Fruit fly (Drosophila melanogaster) whole organism, embryonic: ENCODE data around the gene Trm7-32.

Experiments used
- Ada2b ChIP-seq: fragments of 200-800 bp; sonication (Bioruptor generic); IDR thresholded peaks from 2 replicates; pipeline ENCODE4 v1.3.6; 2022; ENCODE audit warnings: missing biosample characterization, missing genetic modification characterization
- Aef1 ChIP-seq: fragments of 200-800 bp; sonication (Bioruptor generic); IDR thresholded peaks from 3 replicates; pipeline ENCODE4 v1.3.6; 2022; ENCODE audit warnings: missing biosample characterization, missing genetic modification characterization
- CG11456 ChIP-seq: fragments of 200-800 bp; sonication (Bioruptor generic); IDR thresholded peaks from 3 replicates; pipeline ENCODE4 v1.3.6; 2022; ENCODE audit warnings: missing biosample characterization, missing genetic modification characterization
- CG11560 ChIP-seq: fragments of 200-800 bp; sonication (Bioruptor generic); IDR thresholded peaks from 3 replicates; pipeline ENCODE4 v1.3.6; 2022; ENCODE audit warnings: missing biosample characterization, missing genetic modification characterization
- CG12236 ChIP-seq: fragments of 200-800 bp; sonication (Bioruptor generic); optimal IDR thresholded peaks from 2 replicates; lab custom pipeline; 2016; ENCODE audit warnings: missing biosample characterization, missing genetic modification characterization
- CG12391 ChIP-seq: fragments of 200-800 bp; sonication (Bioruptor generic); optimal IDR thresholded peaks from 3 replicates; lab custom pipeline; 2018; ENCODE audit warnings: missing biosample characterization, mild to moderate bottlenecking, missing genetic modification characterization, moderate library complexity
- CG13287 ChIP-seq: fragments of 200-800 bp; sonication (Bioruptor generic); IDR thresholded peaks from 2 replicates; pipeline ENCODE4 v1.3.6; 2022; ENCODE audit warnings: missing biosample characterization, missing genetic modification characterization; ENCODE audit not compliant: partially characterized antibody
- CG13775 ChIP-seq: fragments of 200-800 bp; sonication (Bioruptor generic); optimal IDR thresholded peaks from 3 replicates; lab custom pipeline; 2017; ENCODE audit warnings: missing biosample characterization, mild to moderate bottlenecking, missing genetic modification characterization
- CG14860 ChIP-seq: fragments of 200-800 bp; sonication (Bioruptor generic); IDR thresholded peaks from 3 replicates; pipeline ENCODE4 v1.3.6; 2022; ENCODE audit warnings: missing biosample characterization, missing genetic modification characterization; ENCODE audit not compliant: partially characterized antibody
- CG15011 ChIP-seq: fragments of 200-800 bp; sonication (Bioruptor generic); optimal IDR thresholded peaks from 3 replicates; lab custom pipeline; 2018; ENCODE audit warnings: missing biosample characterization, mild to moderate bottlenecking, missing genetic modification characterization
- CG16813 ChIP-seq: fragments of 200-800 bp; sonication (Bioruptor generic); IDR thresholded peaks from 3 replicates; pipeline ENCODE4 v1.3.6; 2022; ENCODE audit warnings: missing biosample characterization, missing genetic modification characterization; ENCODE audit not compliant: partially characterized antibody
- CG17802 ChIP-seq: fragments of 200-800 bp; sonication (Bioruptor generic); optimal IDR thresholded peaks from 2 replicates; lab custom pipeline; 2018; ENCODE audit warnings: missing biosample characterization, mild to moderate bottlenecking, missing genetic modification characterization, moderate library complexity
- CG2129 ChIP-seq: fragments of 200-800 bp; sonication (Bioruptor generic); IDR thresholded peaks from 2 replicates; pipeline ENCODE4 v1.3.6; 2022; ENCODE audit warnings: missing biosample characterization, missing genetic modification characterization; ENCODE audit not compliant: partially characterized antibody
- CG2712 ChIP-seq: fragments of 200-800 bp; optimal IDR thresholded peaks from 3 replicates; lab custom pipeline; 2019; ENCODE audit warnings: missing biosample characterization, mild to moderate bottlenecking, missing genetic modification characterization, moderate library complexity
- CG3847 ChIP-seq: fragments of 200-800 bp; sonication (Bioruptor generic); IDR thresholded peaks from 2 replicates; pipeline ENCODE4 v1.3.6; 2022; ENCODE audit warnings: missing biosample characterization, missing genetic modification characterization
- CG5953 ChIP-seq: fragments of 200-800 bp; sonication (Bioruptor generic); IDR thresholded peaks from 2 replicates; pipeline ENCODE4 v1.3.6; 2022; ENCODE audit warnings: missing biosample characterization, missing genetic modification characterization
- CG7786 ChIP-seq: fragments of 200-800 bp; sonication (Bioruptor generic); optimal IDR thresholded peaks from 2 replicates; lab custom pipeline; 2016; ENCODE audit warnings: missing biosample characterization, missing genetic modification characterization
- CG7987 ChIP-seq: fragments of 200-800 bp; sonication (Bioruptor generic); optimal IDR thresholded peaks from 2 replicates; lab custom pipeline; 2018; ENCODE audit warnings: missing biosample characterization, mild to moderate bottlenecking, missing genetic modification characterization, moderate library complexity
- CG8944 ChIP-seq: fragments of 200-800 bp; sonication (Bioruptor generic); optimal IDR thresholded peaks from 3 replicates; lab custom pipeline; 2016; ENCODE audit warnings: missing biosample characterization, missing genetic modification characterization
- CG9437 ChIP-seq: fragments of 200-800 bp; sonication (Bioruptor generic); optimal IDR thresholded peaks from 2 replicates; lab custom pipeline; 2018; ENCODE audit warnings: missing biosample characterization, mild to moderate bottlenecking, missing genetic modification characterization
- CG9797 ChIP-seq: fragments of 200-800 bp; sonication (Bioruptor generic); optimal IDR thresholded peaks from 3 replicates; lab custom pipeline; 2018; ENCODE audit warnings: missing biosample characterization, mild to moderate bottlenecking, missing genetic modification characterization
- Camta ChIP-seq: fragments of 200-800 bp; sonication (Bioruptor generic); optimal IDR thresholded peaks from 2 replicates; lab custom pipeline; 2016; ENCODE audit warnings: missing biosample characterization, missing genetic modification characterization
- CoRest ChIP-seq: fragments of 200-800 bp; sonication (Bioruptor generic); optimal IDR thresholded peaks from 3 replicates; lab custom pipeline; 2018; ENCODE audit warnings: missing biosample characterization, mild to moderate bottlenecking, missing genetic modification characterization, moderate library complexity
- CrebB ChIP-seq: fragments of 200-800 bp; sonication (Bioruptor generic); optimal IDR thresholded peaks from 3 replicates; lab custom pipeline; 2018; ENCODE audit warnings: missing biosample characterization, mild to moderate bottlenecking, missing genetic modification characterization
- D ChIP-seq, 2 experiments: fragments of 200-800 bp in 1 of 2; fragments of >200 bp in 1 of 2; sonication (Bioruptor generic) in 1 of 2; optimal IDR thresholded peaks; 2 replicates in 1 of 2; 3 replicates in 1 of 2; lab custom pipeline; 2017; ENCODE audit warnings: mild to moderate bottlenecking in 1 of 2, missing biosample characterization in 1 of 2, missing genetic modification characterization in 1 of 2, missing genetic modification reagents in 1 of 2
- D19A ChIP-seq: fragments of 200-800 bp; optimal IDR thresholded peaks from 3 replicates; lab custom pipeline; 2019; ENCODE audit warnings: missing biosample characterization, mild to moderate bottlenecking, missing genetic modification characterization, moderate library complexity
- HLH4C ChIP-seq: fragments of 200-800 bp; sonication (Bioruptor generic); IDR thresholded peaks from 3 replicates; pipeline ENCODE4 v1.3.6; 2022; ENCODE audit warnings: missing biosample characterization, missing genetic modification characterization; ENCODE audit not compliant: partially characterized antibody
- HLHmδ ChIP-seq: fragments of 200-800 bp; sonication (Bioruptor generic); optimal IDR thresholded peaks from 2 replicates; lab custom pipeline; 2018; ENCODE audit warnings: missing biosample characterization, mild to moderate bottlenecking, missing genetic modification characterization, moderate library complexity
- MBD-R2 ChIP-seq: fragments of 200-800 bp; sonication (Bioruptor generic); IDR thresholded peaks from 2 replicates; pipeline ENCODE4 v1.3.6; 2022; ENCODE audit warnings: missing biosample characterization, missing genetic modification characterization
- Opbp ChIP-seq: fragments of 200-800 bp; sonication (Bioruptor generic); IDR thresholded peaks from 3 replicates; pipeline ENCODE4 v1.3.6; 2022; ENCODE audit warnings: missing biosample characterization, missing genetic modification characterization; ENCODE audit not compliant: partially characterized antibody
- Poxn ChIP-seq: fragments of 200-800 bp; sonication (Bioruptor generic); IDR thresholded peaks from 2 replicates; pipeline ENCODE4 v1.3.6; 2022; ENCODE audit warnings: missing biosample characterization, missing genetic modification characterization
- Scr ChIP-seq: fragments of 200-800 bp; sonication (Bioruptor generic); IDR thresholded peaks from 2 replicates; pipeline ENCODE4 v1.3.6; 2022; ENCODE audit warnings: missing biosample characterization, missing genetic modification characterization; ENCODE audit not compliant: partially characterized antibody
- Sin3A ChIP-seq: fragments of >200 bp; optimal IDR thresholded peaks from 2 replicates; lab custom pipeline; 2018
- Ssrp ChIP-seq: fragments of 200-800 bp; sonication (Bioruptor generic); optimal IDR thresholded peaks from 2 replicates; lab custom pipeline; 2018; ENCODE audit warnings: missing biosample characterization, mild to moderate bottlenecking, missing genetic modification characterization, moderate library complexity
- YL-1 ChIP-seq: fragments of 200-800 bp; sonication (Bioruptor generic); optimal IDR thresholded peaks from 3 replicates; lab custom pipeline; 2017; ENCODE audit warnings: missing biosample characterization, mild to moderate bottlenecking, missing genetic modification characterization
- az2 ChIP-seq: fragments of 200-800 bp; sonication (Bioruptor generic); optimal IDR thresholded peaks from 3 replicates; lab custom pipeline; 2016; ENCODE audit warnings: missing biosample characterization, missing genetic modification characterization
- dysf ChIP-seq: fragments of 200-800 bp; sonication (Bioruptor generic); IDR thresholded peaks from 3 replicates; pipeline ENCODE4 v1.3.6; 2022; ENCODE audit warnings: missing biosample characterization, missing genetic modification characterization
- eve ChIP-seq, 2 experiments: fragments of >200 bp; optimal IDR thresholded peaks; 2 replicates each; lab custom pipeline; 2017; ENCODE audit warnings: missing biosample characterization in 2 of 2, missing genetic modification characterization in 2 of 2
- fru ChIP-seq: fragments of >200 bp; optimal IDR thresholded peaks from 2 replicates; lab custom pipeline; 2017
- gcm ChIP-seq: fragments of 200-800 bp; sonication (Bioruptor generic); optimal IDR thresholded peaks from 2 replicates; lab custom pipeline; 2019; ENCODE audit warnings: missing biosample characterization, mild to moderate bottlenecking, missing genetic modification characterization, moderate library complexity
- hkb ChIP-seq, 2 experiments: fragments of 200-800 bp in 1 of 2; fragments of >200 bp in 1 of 2; sonication (Bioruptor generic) in 1 of 2; IDR thresholded peaks in 1 of 2; optimal IDR thresholded peaks in 1 of 2; 2 replicates each; pipeline versions ENCODE4 v1.3.6 to Lab custom; 2017 to 2022; ENCODE audit warnings: missing biosample characterization in 1 of 2, missing genetic modification characterization in 1 of 2
- lola ChIP-seq, 3 experiments: fragments of >200 bp in 2 of 3; fragments of 200-800 bp in 1 of 3; sonication (Bioruptor generic) in 1 of 3; optimal IDR thresholded peaks; 2 replicates each; lab custom pipeline; 2017 to 2019; ENCODE audit warnings: missing biosample characterization in 3 of 3, missing genetic modification characterization in 3 of 3, mild to moderate bottlenecking in 1 of 3, moderate library complexity in 1 of 3
- phol ChIP-seq: fragments of 200-800 bp; sonication (Bioruptor generic); optimal IDR thresholded peaks from 3 replicates; lab custom pipeline; 2018; ENCODE audit warnings: missing biosample characterization, mild to moderate bottlenecking, missing genetic modification characterization, moderate library complexity
- slou ChIP-seq: fragments of 200-800 bp; sonication (Bioruptor generic); optimal IDR thresholded peaks from 3 replicates; lab custom pipeline; 2016; ENCODE audit warnings: missing biosample characterization, missing genetic modification characterization
- stwl ChIP-seq: fragments of 200-800 bp; sonication (Bioruptor generic); optimal IDR thresholded peaks from 3 replicates; lab custom pipeline; 2018; ENCODE audit warnings: missing biosample characterization, mild to moderate bottlenecking, missing genetic modification characterization, moderate library complexity
- sug ChIP-seq: fragments of 200-800 bp; optimal IDR thresholded peaks from 2 replicates; lab custom pipeline; 2019; ENCODE audit warnings: missing biosample characterization, mild to moderate bottlenecking, missing genetic modification characterization, moderate library complexity
- trem ChIP-seq: fragments of 200-800 bp; optimal IDR thresholded peaks from 3 replicates; lab custom pipeline; 2019; ENCODE audit warnings: missing biosample characterization, mild to moderate bottlenecking, missing genetic modification characterization, moderate library complexity
- unc-4 ChIP-seq: fragments of 200-800 bp; sonication (Bioruptor generic); IDR thresholded peaks from 2 replicates; pipeline ENCODE4 v1.3.6; 2022; ENCODE audit warnings: missing biosample characterization, missing genetic modification characterization; ENCODE audit not compliant: partially characterized antibody

Trm7-32 gene

dm6 chr3R:17042838-17043569 is 2.5 kb downstream of the Trm7-32 start, which contains the start of the genes bdwf and Patr-1 (continued):
- peak; percentile 48 for TF ChIP-seq YL-1 (GFP tag; lab: Kevin White, UChicago)
- peak; percentile 15 for TF ChIP-seq D19A (tag; lab: Kevin White, UChicago)
- no peak for TF ChIP-seq Camta (GFP tag; lab: Kevin White, UChicago)
- peak; percentile 16 for TF ChIP-seq slou (GFP tag; lab: Kevin White, UChicago)
- TF ChIP-seq gcm (GFP tag; lab: Kevin White, UChicago), result peak; percentile 4
- peak; percentile 91 for TF ChIP-seq HLH4C
- no peak for TF ChIP-seq CG15011 (GFP tag; lab: Kevin White, UChicago)
- TF ChIP-seq Ssrp (tag; lab: Kevin White, UChicago), result peak; percentile 17
- no peak for TF ChIP-seq D (optimal IDR thresholded peaks at IDR 0.05; lab: Kevin White, UChicago)
- TF ChIP-seq D (GFP tag; optimal IDR thresholded peaks at IDR 0.05; lab: Kevin White, UChicago), result no peak
- peak; percentile 29 for TF ChIP-seq CG8944
- TF ChIP-seq stwl (tag; lab: Kevin White, UChicago), result peak; percentile 32
- peak; percentile 95 for TF ChIP-seq Scr (GFP tag; lab: Robert Waterston, UW)
- TF ChIP-seq Opbp, result peak; percentile 89
- TF ChIP-seq CG7987 (GFP tag; lab: Kevin White, UChicago), result no peak
- TF ChIP-seq trem (tag; lab: Kevin White, UChicago), result peak; percentile 65
- TF ChIP-seq CG16813 (GFP tag; lab: Robert Waterston, UW), result peak; percentile 93
- peak; percentile 7 for TF ChIP-seq az2 (GFP tag; lab: Kevin White, UChicago)
- TF ChIP-seq sug, result peak; percentile 36
- TF ChIP-seq CG9797, result no peak
- peak; percentile 63 for TF ChIP-seq CG12391 (tag; lab: Kevin White, UChicago)
- peak; percentile 42 for TF ChIP-seq CG13775 (GFP tag; lab: Kevin White, UChicago)
- no peak for TF ChIP-seq eve (GFP tag; optimal IDR thresholded peaks at IDR 0.05; lab: Kevin White, UChicago)
- peak; percentile 47 for TF ChIP-seq CG9437 (GFP tag; lab: Kevin White, UChicago)
- no peak for TF ChIP-seq hkb (optimal IDR thresholded peaks at IDR 0.05; lab: Kevin White, UChicago)
- TF ChIP-seq hkb (GFP tag; IDR thresholded peaks at IDR 0.05; lab: Robert Waterston, UW), result no peak
- TF ChIP-seq MBD-R2 (GFP tag; lab: Robert Waterston, UW), result peak; percentile 66
- no peak for TF ChIP-seq CrebB
- peak in 1 of 3 experiments; percentile 36 for TF ChIP-seq lola (GFP tag; optimal IDR thresholded peaks at IDR 0.05; lab: Kevin White, UChicago)
- TF ChIP-seq Ada2b (GFP tag; lab: Robert Waterston, UW), result no peak
- peak; percentile 88 for TF ChIP-seq unc-4 (GFP tag; lab: Robert Waterston, UW)
- no peak for TF ChIP-seq HLHmδ (GFP tag; lab: Kevin White, UChicago)
- 0 out of 3 replicates have a peak, but pooled peaks have one; percentile 36 for TF ChIP-seq CG11456
- TF ChIP-seq CG12236 (GFP tag; lab: Kevin White, UChicago), result no peak
- peak; percentile 89 for TF ChIP-seq CG13287 (GFP tag; lab: Robert Waterston, UW)
- TF ChIP-seq CG14860 (GFP tag; lab: Robert Waterston, UW), result peak; percentile 88
- TF ChIP-seq Poxn (GFP tag; lab: Robert Waterston, UW), result no peak
- peak; percentile 66 for TF ChIP-seq CG2129
- TF ChIP-seq dysf (GFP tag; lab: Robert Waterston, UW), result no peak
- TF ChIP-seq CG11560 (tag; lab: Robert Waterston, UW), result peak; percentile 59; the same call in 1 of the 3 replicates
- TF ChIP-seq CG17802 (tag; lab: Kevin White, UChicago), result no peak
- TF ChIP-seq CG3847 (GFP tag; lab: Robert Waterston, UW), result peak; percentile 25; the same call in 1 of the 2 replicates
- TF ChIP-seq Aef1, result no peak
- TF ChIP-seq CG2712 (tag; lab: Kevin White, UChicago), result peak; percentile 32
- no peak for TF ChIP-seq CG7786 (GFP tag; lab: Kevin White, UChicago)
- no peak for TF ChIP-seq CG5953
- TF ChIP-seq Sin3A (lab: Kevin White, UChicago), result peak; percentile 49
- peak; percentile 46 for TF ChIP-seq CoRest
- peak; percentile 43 for TF ChIP-seq phol
- no peak for TF ChIP-seq fru (lab: Kevin White, UChicago)
